Worm (Caenorhabditis elegans) whole organism, mixed stage, embryonic: Measurements from ENCODE around the gene prp-40.

Experiments
- M03D4.4 ChIP-seq: sonication (generic microtip); optimal IDR thresholded peaks from 2 replicates; lab custom pipeline; 2017; ENCODE audit warnings: mild to moderate bottlenecking, missing genetic modification characterization, missing compliant biosample characterization
- bed-3 ChIP-seq: fragments of 200-800 bp; sonication (Bioruptor generic); optimal IDR thresholded peaks from 3 replicates; lab custom pipeline; 2018; ENCODE audit warnings: mild to moderate bottlenecking, missing genetic modification characterization, moderate library complexity, missing compliant biosample characterization
- blmp-1 ChIP-seq: fragments of 150-350 bp; optimal IDR thresholded peaks from 2 replicates; lab custom pipeline; 2014; ENCODE audit warnings: missing biosample characterization, missing genetic modification characterization
- ceh-39 ChIP-seq: fragments of 150-350 bp; optimal IDR thresholded peaks from 2 replicates; lab custom pipeline; 2014; ENCODE audit warnings: missing biosample characterization, missing genetic modification characterization
- ceh-83 ChIP-seq: fragments of 200-800 bp; sonication (Bioruptor generic); optimal IDR thresholded peaks from 2 replicates; lab custom pipeline; 2018; ENCODE audit warnings: mild to moderate bottlenecking, missing genetic modification characterization, missing compliant biosample characterization
- ces-1 ChIP-seq: fragments of 150-350 bp; optimal IDR thresholded peaks from 2 replicates; lab custom pipeline; 2014; ENCODE audit warnings: missing biosample characterization, missing genetic modification reagents, missing genetic modification characterization
- cnd-1 ChIP-seq: fragments of 200-800 bp; sonication (Bioruptor generic); optimal IDR thresholded peaks from 2 replicates; lab custom pipeline; 2018; ENCODE audit warnings: mild to moderate bottlenecking, missing genetic modification characterization, missing compliant biosample characterization
- elt-1 ChIP-seq: sonication (generic microtip); optimal IDR thresholded peaks from 2 replicates; lab custom pipeline; 2017; ENCODE audit warnings: missing genetic modification characterization, mild to moderate bottlenecking, missing compliant biosample characterization, antibody characterized with exemption, moderate library complexity, borderline replicate concordance; ENCODE audit not compliant: insufficient read depth
- elt-3 ChIP-seq: fragments of 150-350 bp; optimal IDR thresholded peaks from 2 replicates; lab custom pipeline; 2014; ENCODE audit warnings: missing biosample characterization, missing genetic modification characterization
- flh-1 ChIP-seq: fragments of 200-800 bp; sonication (Bioruptor generic); optimal IDR thresholded peaks from 2 replicates; lab custom pipeline; 2018; ENCODE audit warnings: mild to moderate bottlenecking, missing genetic modification characterization, moderate library complexity, missing compliant biosample characterization
- hlh-1 ChIP-seq: fragments of 150-350 bp; optimal IDR thresholded peaks from 2 replicates; lab custom pipeline; 2014; ENCODE audit warnings: missing biosample characterization, missing genetic modification reagents, missing genetic modification characterization
- lin-13 ChIP-seq: fragments of 150-350 bp; optimal IDR thresholded peaks from 2 replicates; lab custom pipeline; 2014; ENCODE audit warnings: missing biosample characterization, missing genetic modification characterization
- lin-32 ChIP-seq: fragments of 200-800 bp; sonication (Bioruptor generic); optimal IDR thresholded peaks from 2 replicates; lab custom pipeline; 2018; ENCODE audit warnings: mild to moderate bottlenecking, missing genetic modification characterization, missing compliant biosample characterization
- lsy-2 ChIP-seq: fragments of 150-350 bp; optimal IDR thresholded peaks from 2 replicates; lab custom pipeline; 2014; ENCODE audit warnings: missing biosample characterization, missing genetic modification characterization
- mab-5 ChIP-seq: fragments of 150-350 bp; optimal IDR thresholded peaks from 2 replicates; lab custom pipeline; 2014; ENCODE audit warnings: missing biosample characterization, missing genetic modification characterization
- mep-1 ChIP-seq: fragments of 150-350 bp; optimal IDR thresholded peaks from 2 replicates; lab custom pipeline; 2017; ENCODE audit warnings: missing biosample characterization, missing genetic modification reagents, missing genetic modification characterization, inconsistent platforms
- nhr-12 ChIP-seq: fragments of 150-350 bp; optimal IDR thresholded peaks from 2 replicates; lab custom pipeline; 2014; ENCODE audit warnings: missing biosample characterization, missing genetic modification characterization
- nhr-2 ChIP-seq: fragments of 150-350 bp; optimal IDR thresholded peaks from 2 replicates; lab custom pipeline; 2014; ENCODE audit warnings: missing biosample characterization, missing genetic modification characterization
- nhr-237 ChIP-seq: fragments of 150-350 bp; optimal IDR thresholded peaks from 2 replicates; lab custom pipeline; 2014; ENCODE audit warnings: missing biosample characterization, missing genetic modification characterization
- nhr-28 ChIP-seq: fragments of 150-350 bp; optimal IDR thresholded peaks from 2 replicates; lab custom pipeline; 2014; ENCODE audit warnings: missing biosample characterization, missing genetic modification characterization
- nhr-76 ChIP-seq: sonication (generic microtip); optimal IDR thresholded peaks from 2 replicates; lab custom pipeline; 2017; ENCODE audit warnings: missing biosample characterization, missing genetic modification characterization
- snpc-4 ChIP-seq: fragments of 150-350 bp; optimal IDR thresholded peaks from 2 replicates; lab custom pipeline; 2014; ENCODE audit warnings: missing biosample characterization, missing genetic modification characterization
- tbx-8 ChIP-seq: fragments of 200-800 bp; sonication (Bioruptor generic); optimal IDR thresholded peaks from 2 replicates; lab custom pipeline; 2018; ENCODE audit warnings: mild to moderate bottlenecking, missing genetic modification characterization, moderate library complexity, missing compliant biosample characterization
- unc-120 ChIP-seq: sonication (generic microtip); optimal IDR thresholded peaks from 2 replicates; lab custom pipeline; 2017; ENCODE audit warnings: missing genetic modification characterization, missing compliant biosample characterization; ENCODE audit not compliant: poor library complexity, severe bottlenecking
- unc-62 ChIP-seq: fragments of 150-350 bp; optimal IDR thresholded peaks from 2 replicates; lab custom pipeline; 2014; ENCODE audit warnings: missing biosample characterization, missing genetic modification reagents, missing genetic modification characterization
- zip-8 ChIP-seq: fragments of 150-350 bp; optimal IDR thresholded peaks from 2 replicates; lab custom pipeline; 2014; ENCODE audit warnings: missing biosample characterization, missing genetic modification characterization
- ztf-11 ChIP-seq: fragments of 150-350 bp; optimal IDR thresholded peaks from 2 replicates; lab custom pipeline; 2014; ENCODE audit warnings: missing biosample characterization, missing genetic modification characterization

prp-40 gene

DNA sequence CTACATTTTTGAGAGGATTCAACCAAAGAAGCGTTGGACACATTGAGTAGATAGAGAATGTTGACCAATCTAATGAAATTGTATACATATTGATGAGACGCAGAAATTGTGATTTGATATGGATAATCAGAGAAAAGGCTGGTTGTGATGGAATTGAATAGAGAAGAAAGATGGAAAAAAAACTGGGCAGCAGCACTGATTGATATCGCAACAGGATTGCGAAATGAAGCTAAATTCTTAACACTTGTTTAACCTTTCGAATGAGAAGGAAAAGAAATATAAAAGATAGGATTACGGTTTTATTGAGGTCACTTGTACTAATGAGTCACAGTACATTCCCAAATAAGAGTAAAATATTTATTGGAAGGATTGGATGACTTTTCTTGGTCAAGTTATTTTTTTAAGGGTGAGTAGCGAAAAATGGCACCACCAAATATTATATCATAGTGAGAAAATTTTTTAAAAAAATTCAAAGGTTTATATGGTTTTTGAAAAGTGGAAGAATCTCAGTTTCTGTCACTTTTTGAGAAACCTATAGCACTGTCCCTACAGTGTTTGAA is 19.6 kb upstream of the prp-40 start:
- TF ChIP-seq lin-32 (GFP tag; lab: Kevin White, UChicago): no peak
- TF ChIP-seq nhr-237 (tag; lab: Kevin White, UChicago): no peak
- no peak for TF ChIP-seq unc-120 (tag; lab: Kevin White, UChicago)
- no peak for TF ChIP-seq blmp-1 (tag; lab: Kevin White, UChicago)
- no peak for TF ChIP-seq hlh-1 (tag; lab: Kevin White, UChicago)
- TF ChIP-seq ceh-39: no peak
- no peak for TF ChIP-seq elt-1 (tag; lab: Kevin White, UChicago)
- TF ChIP-seq tbx-8 (GFP tag; lab: Kevin White, UChicago): no peak
- no peak for TF ChIP-seq cnd-1 (tag; lab: Kevin White, UChicago)
- no peak for TF ChIP-seq M03D4.4 (tag; lab: Kevin White, UChicago)
- TF ChIP-seq ces-1: no peak
- TF ChIP-seq ztf-11: no peak

DNA sequence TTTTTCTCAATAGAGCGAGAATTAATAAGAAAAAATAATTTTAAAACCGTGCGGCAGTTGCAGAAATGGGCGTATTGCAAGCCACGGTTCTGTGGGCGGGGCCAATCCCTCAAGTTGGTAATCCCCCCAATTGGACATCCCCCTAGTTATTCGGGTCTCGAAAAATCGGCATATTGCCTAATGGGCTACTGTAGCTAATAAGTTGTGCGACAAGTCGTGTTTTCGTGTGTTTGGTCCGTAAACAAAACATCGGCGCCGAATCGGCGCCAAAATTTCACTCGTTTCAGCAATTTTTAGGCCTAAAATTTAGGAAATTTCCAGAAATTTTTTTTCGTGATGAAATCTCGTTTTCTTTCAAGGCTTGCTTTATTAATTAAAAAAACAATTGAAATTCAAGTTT is 17.5 kb upstream of the prp-40 start:
- no peak for TF ChIP-seq nhr-237 (tag; lab: Kevin White, UChicago)
- no peak for TF ChIP-seq lin-13
- no peak for TF ChIP-seq hlh-1 (tag; lab: Kevin White, UChicago)
- no peak for TF ChIP-seq lsy-2 (tag; lab: Kevin White, UChicago)
- TF ChIP-seq bed-3 (GFP tag; lab: Kevin White, UChicago): no peak
- TF ChIP-seq ztf-11: no peak
- TF ChIP-seq tbx-8 (GFP tag; lab: Kevin White, UChicago): no peak
- TF ChIP-seq unc-62 (GFP tag; lab: Kevin White, UChicago): no peak
- TF ChIP-seq, all 35 proteins: peak for 0

DNA sequence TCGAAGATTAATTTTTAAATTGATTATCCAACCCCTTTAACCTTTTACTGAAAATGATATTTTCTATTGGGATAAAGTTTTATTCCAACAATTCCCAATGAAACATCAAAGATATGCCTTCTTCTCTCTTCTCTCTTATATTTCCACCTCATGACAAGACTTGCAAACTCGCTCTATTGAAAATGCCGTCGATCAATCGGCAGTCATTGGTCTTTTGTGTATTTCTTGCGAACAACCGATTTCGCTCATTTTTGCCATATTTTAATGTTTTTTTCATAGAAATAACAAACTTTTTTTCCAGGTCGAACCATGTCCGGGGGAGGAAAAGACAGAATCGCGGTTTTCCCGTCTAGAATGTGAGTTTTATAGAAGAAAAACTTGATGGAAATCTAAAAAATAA is 14.1 kb upstream of the prp-40 start, which contains the start of gene vha-14:
TSS of gene vha-14 (plus strand) at position 302 of the 400 bp plus-strand sequence.
- peak; percentile 71 for TF ChIP-seq mep-1
- TF ChIP-seq flh-1 (GFP tag; lab: Kevin White, UChicago): no peak
- TF ChIP-seq lsy-2 (tag; lab: Kevin White, UChicago): peak; percentile 38
- TF ChIP-seq M03D4.4 (tag; lab: Kevin White, UChicago): no peak
- peak; percentile 6 for TF ChIP-seq ces-1
- no peak for TF ChIP-seq bed-3 (GFP tag; lab: Kevin White, UChicago)
- TF ChIP-seq nhr-237 (tag; lab: Kevin White, UChicago): peak; percentile 19
- peak; percentile 38 for TF ChIP-seq unc-62 (GFP tag; lab: Kevin White, UChicago)

DNA sequence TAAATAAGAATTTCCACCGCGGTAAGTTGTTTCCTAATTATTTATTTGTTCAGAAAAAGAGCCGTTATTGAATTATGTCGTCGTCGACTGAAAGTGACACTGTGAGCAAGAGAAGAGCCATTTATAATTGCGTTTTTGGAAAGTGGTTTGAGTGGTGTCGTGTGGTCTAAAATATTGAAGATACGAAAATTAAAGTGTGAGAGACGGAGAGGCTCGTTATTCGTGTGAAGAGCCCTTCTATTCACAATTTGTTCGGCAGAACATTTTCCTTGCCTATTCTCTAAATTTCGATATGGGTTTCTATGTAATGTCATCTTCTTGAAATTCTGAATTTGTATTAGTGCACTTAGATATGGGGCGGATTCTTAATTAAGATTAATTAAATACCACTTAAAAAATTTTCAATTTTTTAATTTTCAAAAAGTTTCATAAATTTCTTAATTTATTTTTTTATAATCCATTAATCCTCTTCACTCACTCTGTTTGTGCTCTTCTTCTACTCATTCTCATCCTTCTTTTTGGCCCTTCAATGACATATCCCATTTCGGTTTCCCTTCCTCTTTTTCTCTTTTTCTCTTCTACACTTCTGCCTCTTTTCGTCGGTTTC is 12.0 kb upstream of the prp-40 start:
- no peak for TF ChIP-seq lin-13
- no peak for TF ChIP-seq snpc-4 (tag; lab: Kevin White, UChicago)
- TF ChIP-seq nhr-28 (tag; lab: Kevin White, UChicago): no peak
- TF ChIP-seq unc-62 (GFP tag; lab: Kevin White, UChicago): peak; percentile 45
- no peak for TF ChIP-seq elt-3
- TF ChIP-seq elt-1 (tag; lab: Kevin White, UChicago): no peak
- no peak for TF ChIP-seq tbx-8 (GFP tag; lab: Kevin White, UChicago)
- TF ChIP-seq nhr-2 (tag; lab: Kevin White, UChicago): no peak
- TF ChIP-seq ces-1: peak; percentile 94
- TF ChIP-seq unc-120 (tag; lab: Kevin White, UChicago): peak; percentile 23
- TF ChIP-seq nhr-76: no peak
- TF ChIP-seq, all 35 proteins: peak for 3

DNA sequence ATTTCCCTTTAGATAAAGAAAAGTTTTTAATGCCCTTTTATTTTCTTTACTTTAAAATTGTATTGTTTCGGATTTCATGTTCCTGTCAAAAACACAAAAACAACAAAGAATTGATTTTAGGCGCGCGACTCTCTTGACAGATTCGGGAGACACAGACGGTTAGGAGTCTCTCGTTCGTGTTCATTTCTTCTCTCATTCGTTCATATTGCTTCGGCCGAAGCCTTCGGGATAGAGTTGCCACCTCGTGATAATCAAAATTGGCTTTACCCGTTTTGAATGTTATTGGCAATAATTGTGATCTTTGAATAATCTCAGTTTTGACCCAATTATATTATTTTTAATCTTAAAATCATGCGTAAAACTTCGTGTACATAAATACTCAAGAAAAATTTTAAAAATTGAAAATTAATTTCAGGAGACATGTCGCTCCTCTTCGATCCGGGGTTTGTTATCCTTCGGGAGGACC is 10.8 kb upstream of the prp-40 start, which contains the start of gene F55H2.5:
TSS of gene F55H2.5 (plus strand) at position 416 of the 466 bp plus-strand sequence.
- no peak for TF ChIP-seq M03D4.4 (tag; lab: Kevin White, UChicago)
- TF ChIP-seq mab-5 (tag; lab: Kevin White, UChicago): no peak
- no peak for TF ChIP-seq ceh-83 (GFP tag; lab: Kevin White, UChicago)
- TF ChIP-seq lin-32 (GFP tag; lab: Kevin White, UChicago): no peak
- TF ChIP-seq unc-62 (GFP tag; lab: Kevin White, UChicago): no peak
- no peak for TF ChIP-seq tbx-8 (GFP tag; lab: Kevin White, UChicago)
- TF ChIP-seq ztf-11: no peak
- TF ChIP-seq nhr-12 (tag; lab: Kevin White, UChicago): no peak
- TF ChIP-seq zip-8 (tag; lab: Kevin White, UChicago): no peak
- no peak for TF ChIP-seq elt-3
- no peak for TF ChIP-seq hlh-1 (tag; lab: Kevin White, UChicago)
